Worm (Caenorhabditis elegans) whole organism, late embryonic: ENCODE results near the gene kat-1.

Experiments
- ama-1 ChIP-seq: fragments of 150-350 bp; optimal IDR thresholded peaks from 2 replicates; lab custom pipeline; 2014
- ceh-24 ChIP-seq: sonication (generic microtip); optimal IDR thresholded peaks from 2 replicates; lab custom pipeline; 2016; ENCODE audit warnings: mild to moderate bottlenecking, missing genetic modification characterization, missing compliant biosample characterization
- fkh-6 ChIP-seq: sonication (generic microtip); optimal IDR thresholded peaks from 2 replicates; lab custom pipeline; 2016; ENCODE audit warnings: missing genetic modification characterization, missing compliant biosample characterization
- nfya-1 ChIP-seq: sonication (generic microtip); optimal IDR thresholded peaks from 2 replicates; lab custom pipeline; 2017; ENCODE audit warnings: missing genetic modification characterization, mild to moderate bottlenecking, missing compliant biosample characterization, antibody characterized with exemption, moderate library complexity
- npax-4 ChIP-seq: sonication (generic microtip); optimal IDR thresholded peaks from 2 replicates; lab custom pipeline; 2016; ENCODE audit warnings: missing genetic modification characterization, missing compliant biosample characterization
- pag-3 ChIP-seq: sonication (generic microtip); optimal IDR thresholded peaks from 2 replicates; lab custom pipeline; 2016; ENCODE audit warnings: missing compliant biosample characterization, missing genetic modification characterization, borderline replicate concordance
- pha-2 ChIP-seq: sonication (generic microtip); optimal IDR thresholded peaks from 2 replicates; lab custom pipeline; 2017; ENCODE audit warnings: mild to moderate bottlenecking, missing genetic modification characterization, missing compliant biosample characterization
- pha-4 ChIP-seq: fragments of 150-350 bp; optimal IDR thresholded peaks from 2 replicates; lab custom pipeline; 2018; ENCODE audit warnings: missing biosample characterization, missing genetic modification reagents, missing genetic modification characterization
- sdc-2 ChIP-seq: sonication (generic microtip); optimal IDR thresholded peaks from 2 replicates; lab custom pipeline; 2016; ENCODE audit warnings: missing genotype, missing genetic modification characterization, missing compliant biosample characterization
- zip-5 ChIP-seq: sonication (generic microtip); optimal IDR thresholded peaks from 2 replicates; lab custom pipeline; 2016; ENCODE audit warnings: missing genetic modification characterization, missing compliant biosample characterization
- ztf-16 ChIP-seq: sonication (generic microtip); optimal IDR thresholded peaks from 2 replicates; lab custom pipeline; 2017; ENCODE audit warnings: missing genetic modification characterization, missing compliant biosample characterization

DNA sequence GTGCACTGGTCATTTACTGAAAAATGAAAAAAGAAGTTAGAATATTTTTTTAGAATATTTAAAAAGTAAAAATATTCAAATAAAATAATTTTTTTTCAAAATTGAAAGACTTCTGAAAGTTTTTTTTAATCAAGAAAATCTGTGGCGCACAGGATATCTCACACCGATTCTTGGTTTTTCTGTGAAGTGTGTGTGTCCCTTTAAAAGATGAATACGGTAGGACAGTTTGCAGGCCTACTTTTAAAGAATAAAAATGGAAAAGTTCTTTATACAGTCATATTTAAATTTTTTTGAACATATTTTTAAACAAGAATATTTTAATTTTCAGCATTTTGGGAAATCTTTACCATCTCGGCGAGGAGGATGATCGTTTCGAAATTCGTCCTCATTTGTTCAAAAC lies 25.0 kb downstream of the kat-1 start, which contains the start of gene mct-5:
- no peak for TF ChIP-seq nfya-1 (tag; lab: Kevin White, UChicago)
- TF ChIP-seq zip-5 (tag; lab: Kevin White, UChicago): no peak
- TF ChIP-seq pha-4 (tag; lab: Kevin White, UChicago): no peak
- TF ChIP-seq ceh-24 (tag; lab: Kevin White, UChicago): no peak
- TF ChIP-seq fkh-6 (tag; lab: Kevin White, UChicago): no peak
- TF ChIP-seq ama-1: no peak
- TF ChIP-seq sdc-2: no peak
- TF ChIP-seq ztf-16 (tag; lab: Kevin White, UChicago): no peak
- TF ChIP-seq pag-3 (tag; lab: Kevin White, UChicago): no peak
- no peak for TF ChIP-seq pha-2
- no peak for TF ChIP-seq npax-4 (tag; lab: Kevin White, UChicago)
